Fruit fly (Drosophila melanogaster) whole organism, embryonic: Measurements from ENCODE around the gene CG7974.

Experiments used
- Awh ChIP-seq: fragments of 200-800 bp; sonication (Bioruptor generic); IDR thresholded peaks from 2 replicates; pipeline ENCODE4, ENCODE4 v1.3.6; 2022; ENCODE audit warnings: missing biosample characterization, missing genetic modification characterization
- CG10274 ChIP-seq: fragments of 200-800 bp; sonication (Bioruptor generic); optimal IDR thresholded peaks from 3 replicates; lab custom pipeline; 2017; ENCODE audit warnings: missing biosample characterization, mild to moderate bottlenecking, missing genetic modification characterization
- CG11085 ChIP-seq: fragments of 200-800 bp; sonication (Bioruptor generic); IDR thresholded peaks from 2 replicates; pipeline ENCODE4 v1.3.6; 2022; ENCODE audit warnings: missing biosample characterization, missing genetic modification characterization
- CG11093 ChIP-seq: fragments of 200-800 bp; sonication (Bioruptor generic); IDR thresholded peaks from 3 replicates; pipeline ENCODE4 v1.3.6; 2022; ENCODE audit warnings: missing biosample characterization, missing genetic modification characterization
- CG11723 ChIP-seq: fragments of 200-800 bp; sonication (Bioruptor generic); optimal IDR thresholded peaks from 2 replicates; lab custom pipeline; 2017; ENCODE audit warnings: missing biosample characterization, mild to moderate bottlenecking, missing genetic modification characterization
- CG12155 ChIP-seq: fragments of 200-800 bp; sonication (Bioruptor generic); optimal IDR thresholded peaks from 3 replicates; lab custom pipeline; 2016; ENCODE audit warnings: missing biosample characterization, missing genetic modification characterization
- CG15073 ChIP-seq: fragments of 200-800 bp; sonication (Bioruptor generic); optimal IDR thresholded peaks from 2 replicates; lab custom pipeline; 2016; ENCODE audit warnings: missing biosample characterization, missing genetic modification characterization
- CG1603 ChIP-seq: fragments of 200-800 bp; sonication (Bioruptor generic); optimal IDR thresholded peaks from 2 replicates; lab custom pipeline; 2019; ENCODE audit warnings: missing biosample characterization, mild to moderate bottlenecking, missing genetic modification characterization, moderate library complexity
- CG16813 ChIP-seq: fragments of 200-800 bp; sonication (Bioruptor generic); IDR thresholded peaks from 3 replicates; pipeline ENCODE4 v1.3.6; 2022; ENCODE audit warnings: missing biosample characterization, missing genetic modification characterization; ENCODE audit not compliant: partially characterized antibody
- CG16815 ChIP-seq: fragments of 200-800 bp; sonication (Bioruptor generic); optimal IDR thresholded peaks from 3 replicates; lab custom pipeline; 2017; ENCODE audit warnings: missing biosample characterization, mild to moderate bottlenecking, missing genetic modification characterization
- CG17361 ChIP-seq: fragments of 200-800 bp; sonication (Bioruptor generic); IDR thresholded peaks from 3 replicates; pipeline ENCODE4 v1.3.6; 2022; ENCODE audit warnings: missing biosample characterization, missing genetic modification characterization
- CG17912 ChIP-seq: fragments of 200-800 bp; sonication (Bioruptor generic); optimal IDR thresholded peaks from 2 replicates; lab custom pipeline; 2018; ENCODE audit warnings: missing biosample characterization, mild to moderate bottlenecking, missing genetic modification characterization
- CG18262 ChIP-seq: fragments of 200-800 bp; optimal IDR thresholded peaks from 3 replicates; lab custom pipeline; 2019; ENCODE audit warnings: missing biosample characterization, mild to moderate bottlenecking, missing genetic modification characterization, moderate library complexity
- CG2889 ChIP-seq: fragments of 200-800 bp; sonication (Bioruptor generic); IDR thresholded peaks from 3 replicates; pipeline ENCODE4 v1.3.6; 2022; ENCODE audit warnings: missing biosample characterization, missing genetic modification characterization
- CG31388 ChIP-seq: fragments of 200-800 bp; sonication (Bioruptor generic); optimal IDR thresholded peaks from 2 replicates; lab custom pipeline; 2016; ENCODE audit warnings: missing biosample characterization, missing genetic modification characterization
- CG3163 ChIP-seq: fragments of 200-800 bp; sonication (Bioruptor generic); optimal IDR thresholded peaks from 3 replicates; lab custom pipeline; 2016; ENCODE audit warnings: missing biosample characterization, missing genetic modification characterization
- CG32767 ChIP-seq: fragments of 200-800 bp; sonication (Bioruptor generic); IDR thresholded peaks from 2 replicates; pipeline ENCODE4 v1.3.6; 2022; ENCODE audit warnings: missing biosample characterization, missing genetic modification characterization
- CG34224 ChIP-seq: fragments of 200-800 bp; sonication (Bioruptor generic); IDR thresholded peaks from 3 replicates; pipeline ENCODE4 v1.3.6; 2022; ENCODE audit warnings: missing biosample characterization, missing genetic modification characterization; ENCODE audit not compliant: partially characterized antibody
- CG4360 ChIP-seq: fragments of 200-800 bp; sonication (Bioruptor generic); IDR thresholded peaks from 2 replicates; pipeline ENCODE4 v1.3.6; 2022; ENCODE audit warnings: missing biosample characterization, missing genetic modification characterization
- CG5180 ChIP-seq: fragments of 200-800 bp; sonication (Bioruptor generic); optimal IDR thresholded peaks from 3 replicates; lab custom pipeline; 2017; ENCODE audit warnings: missing biosample characterization, missing genetic modification characterization, mild to moderate bottlenecking, moderate library complexity, missing genetic modification reagents
- CG7745 ChIP-seq: fragments of 200-800 bp; sonication (Bioruptor generic); optimal IDR thresholded peaks from 2 replicates; lab custom pipeline; 2018; ENCODE audit warnings: missing biosample characterization, mild to moderate bottlenecking, missing genetic modification characterization, moderate library complexity
- CG8944 ChIP-seq: fragments of 200-800 bp; sonication (Bioruptor generic); optimal IDR thresholded peaks from 3 replicates; lab custom pipeline; 2016; ENCODE audit warnings: missing biosample characterization, missing genetic modification characterization
- CHES-1-like ChIP-seq: fragments of 200-800 bp; sonication (Bioruptor generic); optimal IDR thresholded peaks from 2 replicates; lab custom pipeline; 2016; ENCODE audit warnings: missing biosample characterization, missing genetic modification characterization
- Doc3 ChIP-seq: fragments of 200-800 bp; sonication (Bioruptor generic); IDR thresholded peaks from 3 replicates; pipeline ENCODE4 v1.3.6; 2022; ENCODE audit warnings: missing biosample characterization, missing genetic modification characterization; ENCODE audit not compliant: partially characterized antibody
- ERR ChIP-seq: fragments of 200-800 bp; sonication (Bioruptor generic); optimal IDR thresholded peaks from 2 replicates; lab custom pipeline; 2016; ENCODE audit warnings: missing biosample characterization, missing genetic modification characterization
- Ets65A ChIP-seq: fragments of 200-800 bp; sonication (Bioruptor generic); peaks from one replicate; lab custom pipeline; 2016; ENCODE audit warnings: missing biosample characterization, missing genetic modification characterization
- Hr78 ChIP-seq, 2 experiments: fragments of 200-800 bp in 1 of 2; fragments of >200 bp in 1 of 2; sonication (Bioruptor generic) in 1 of 2; optimal IDR thresholded peaks; 2 replicates each; lab custom pipeline; 2017 to 2019; ENCODE audit warnings: missing biosample characterization in 2 of 2, missing genetic modification characterization in 2 of 2, mild to moderate bottlenecking in 1 of 2, moderate library complexity in 1 of 2
- Jarid2 ChIP-seq: fragments of 200-800 bp; sonication (Bioruptor generic); optimal IDR thresholded peaks from 3 replicates; lab custom pipeline; 2017; ENCODE audit warnings: mild to moderate bottlenecking, missing biosample characterization, missing genetic modification reagents, missing genetic modification characterization
- Kr ChIP-seq: fragments of 200-800 bp; sonication (Bioruptor generic); optimal IDR thresholded peaks from 2 replicates; lab custom pipeline; 2017; ENCODE audit warnings: missing biosample characterization, mild to moderate bottlenecking, missing genetic modification characterization
- MBD-R2 ChIP-seq: fragments of 200-800 bp; sonication (Bioruptor generic); IDR thresholded peaks from 2 replicates; pipeline ENCODE4 v1.3.6; 2022; ENCODE audit warnings: missing biosample characterization, missing genetic modification characterization
- Oaz ChIP-seq: fragments of 200-800 bp; sonication (Bioruptor generic); IDR thresholded peaks from 2 replicates; pipeline ENCODE4 v1.3.6; 2022; ENCODE audit warnings: missing biosample characterization, missing genetic modification characterization
- Scr ChIP-seq: fragments of 200-800 bp; sonication (Bioruptor generic); IDR thresholded peaks from 2 replicates; pipeline ENCODE4 v1.3.6; 2022; ENCODE audit warnings: missing biosample characterization, missing genetic modification characterization; ENCODE audit not compliant: partially characterized antibody
- Trl ChIP-seq, 3 experiments: fragments of >200 bp in 2 of 3; fragments of 200-800 bp in 1 of 3; sonication (Bioruptor generic) in 1 of 3; optimal IDR thresholded peaks; 2 replicates in 1 of 3; 3 replicates in 2 of 3; lab custom pipeline; 2016 to 2017; ENCODE audit warnings: missing biosample characterization in 1 of 3, missing genetic modification characterization in 1 of 3
- crol ChIP-seq: fragments of 200-800 bp; sonication (Bioruptor generic); IDR thresholded peaks from 2 replicates; pipeline ENCODE4 v1.3.6; 2022; ENCODE audit warnings: missing biosample characterization, missing genetic modification characterization
- crp ChIP-seq, 2 experiments: fragments of 200-800 bp; sonication (Bioruptor generic); optimal IDR thresholded peaks; 2 replicates in 1 of 2; 3 replicates in 1 of 2; lab custom pipeline; 2017; ENCODE audit warnings: missing biosample characterization in 2 of 2, missing genetic modification characterization in 2 of 2, mild to moderate bottlenecking in 1 of 2, moderate library complexity in 1 of 2
- dimm ChIP-seq: fragments of 200-800 bp; sonication (Bioruptor generic); IDR thresholded peaks from 2 replicates; pipeline ENCODE4 v1.3.6; 2022; ENCODE audit warnings: missing biosample characterization, missing genetic modification characterization
- emc ChIP-seq: fragments of 200-800 bp; sonication (Bioruptor generic); optimal IDR thresholded peaks from 2 replicates; lab custom pipeline; 2016; ENCODE audit warnings: missing biosample characterization, missing genetic modification characterization
- fd3F ChIP-seq: fragments of 200-800 bp; sonication (Bioruptor generic); optimal IDR thresholded peaks from 2 replicates; lab custom pipeline; 2018; ENCODE audit warnings: missing biosample characterization, mild to moderate bottlenecking, missing genetic modification characterization, moderate library complexity
- fru ChIP-seq: fragments of >200 bp; optimal IDR thresholded peaks from 2 replicates; lab custom pipeline; 2017
- gcm ChIP-seq: fragments of 200-800 bp; sonication (Bioruptor generic); optimal IDR thresholded peaks from 2 replicates; lab custom pipeline; 2019; ENCODE audit warnings: missing biosample characterization, mild to moderate bottlenecking, missing genetic modification characterization, moderate library complexity
- jigr1 ChIP-seq: fragments of 200-800 bp; sonication (Bioruptor generic); IDR thresholded peaks from 3 replicates; pipeline ENCODE4 v1.3.6; 2022; ENCODE audit warnings: missing biosample characterization, missing genetic modification characterization
- mirr ChIP-seq: fragments of 200-800 bp; sonication (Bioruptor generic); optimal IDR thresholded peaks from 3 replicates; lab custom pipeline; 2018; ENCODE audit warnings: missing biosample characterization, mild to moderate bottlenecking, missing genetic modification characterization
- onecut ChIP-seq: fragments of 200-800 bp; sonication (Bioruptor generic); IDR thresholded peaks from 2 replicates; pipeline ENCODE4 v1.3.6; 2022; ENCODE audit warnings: missing biosample characterization, missing genetic modification characterization
- pita ChIP-seq: fragments of 200-800 bp; sonication (Bioruptor generic); optimal IDR thresholded peaks from 2 replicates; lab custom pipeline; 2017; ENCODE audit warnings: missing biosample characterization, mild to moderate bottlenecking, missing genetic modification characterization
- row ChIP-seq: fragments of 200-800 bp; sonication (Bioruptor generic); IDR thresholded peaks from 3 replicates; pipeline ENCODE4 v1.3.6; 2022; ENCODE audit warnings: missing biosample characterization, missing genetic modification characterization
- salm ChIP-seq: fragments of 200-800 bp; sonication (Bioruptor generic); optimal IDR thresholded peaks from 2 replicates; lab custom pipeline; 2018; ENCODE audit warnings: missing biosample characterization, mild to moderate bottlenecking, missing genetic modification characterization
- shn ChIP-seq: fragments of 200-800 bp; sonication (Bioruptor generic); optimal IDR thresholded peaks from 3 replicates; lab custom pipeline; 2016; ENCODE audit warnings: missing biosample characterization, missing genetic modification characterization
- sna ChIP-seq: fragments of 200-800 bp; sonication (Bioruptor generic); IDR thresholded peaks from 2 replicates; pipeline ENCODE4 v1.3.6; 2022; ENCODE audit warnings: missing biosample characterization, missing genetic modification characterization; ENCODE audit not compliant: partially characterized antibody
- tin ChIP-seq: fragments of 200-800 bp; sonication (Bioruptor generic); optimal IDR thresholded peaks from 3 replicates; lab custom pipeline; 2016; ENCODE audit warnings: missing biosample characterization, missing genetic modification characterization
- zf30C ChIP-seq: fragments of 200-800 bp; sonication (Bioruptor generic); optimal IDR thresholded peaks from 3 replicates; lab custom pipeline; 2018; ENCODE audit warnings: missing biosample characterization, mild to moderate bottlenecking, missing genetic modification characterization

Gene CG7974

DNA sequence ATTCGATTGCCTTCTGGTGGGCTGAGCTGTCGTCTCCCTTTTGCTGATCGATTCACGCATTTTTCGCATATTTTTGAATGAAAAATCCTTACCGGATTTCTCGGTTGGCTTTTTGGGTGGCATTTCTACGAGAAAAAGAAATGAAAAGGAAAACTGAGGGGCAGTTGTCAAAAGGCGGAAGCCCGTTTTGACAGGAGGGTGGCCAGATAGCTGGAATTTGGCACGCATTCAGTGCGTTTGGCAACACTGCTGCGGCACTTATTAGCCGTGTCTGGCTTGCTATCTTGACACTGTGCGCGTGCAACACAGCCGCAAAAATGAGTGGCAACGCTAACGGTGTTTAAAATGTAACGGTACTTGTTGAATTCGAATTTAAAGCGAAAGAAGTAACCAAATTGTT, 3.6 kb downstream of the CG7974 start, which contains the start of gene RpL23A (continued):
- TF ChIP-seq CG16815 (GFP tag; lab: Kevin White, UChicago) (peak; percentile 88), Doc3 (GFP tag; lab: Robert Waterston, UW) (no peak), CG1603 (tag; lab: Kevin White, UChicago) (peak; percentile 100), CG4360 (GFP tag; lab: Robert Waterston, UW) (peak; percentile 48), CG5180 (GFP tag; lab: Kevin White, UChicago) (peak; percentile 76), dimm (peak; percentile 82), CG17361 (GFP tag; lab: Robert Waterston, UW) (peak; percentile 89), CG15073 (peak; percentile 22), mirr (GFP tag; lab: Kevin White, UChicago) (peak; percentile 98), Hr78 (GFP tag; optimal IDR thresholded peaks at IDR 0.05; lab: Kevin White, UChicago) (no peak), CG11093 (GFP tag; lab: Robert Waterston, UW) (peak; percentile 81), crp (GFP tag; optimal IDR thresholded peaks at IDR 0.05; lab: Kevin White, UChicago) (peak in 1 of 2 experiments; percentile 73), CG12155 (GFP tag; lab: Kevin White, UChicago) (peak; percentile 91), zf30C (peak; percentile 59), CG11723 (GFP tag; lab: Kevin White, UChicago) (peak; percentile 94), Ets65A (GFP tag; lab: Kevin White, UChicago) (peak; percentile 100), CG18262 (tag; lab: Kevin White, UChicago) (peak; percentile 82), fru (no peak), Kr (GFP tag; lab: Kevin White, UChicago) (peak; percentile 55), MBD-R2 (peak; percentile 87), shn (GFP tag; lab: Kevin White, UChicago) (peak; percentile 98), salm (tag; lab: Kevin White, UChicago) (peak; percentile 86), CG2889 (peak; percentile 85), onecut (GFP tag; lab: Robert Waterston, UW) (peak; percentile 93), Jarid2 (GFP tag; lab: Kevin White, UChicago) (peak; percentile 85), Trl (optimal IDR thresholded peaks at IDR 0.05; lab: Kevin White, UChicago) (peak in 1 of 2 experiments; percentile 18), Trl (GFP tag; optimal IDR thresholded peaks at IDR 0.05; lab: Kevin White, UChicago) (peak; percentile 99), CG3163 (GFP tag; lab: Kevin White, UChicago) (peak; percentile 90), tin (GFP tag; lab: Kevin White, UChicago) (peak; percentile 93), crol (GFP tag; lab: Robert Waterston, UW) (peak; percentile 58), CG32767 (GFP tag; lab: Robert Waterston, UW) (peak; percentile 66), CG7745 (tag; lab: Kevin White, UChicago) (peak; percentile 70), ERR (GFP tag; lab: Kevin White, UChicago) (peak; percentile 95), CG8944 (GFP tag; lab: Kevin White, UChicago) (peak; percentile 96), CHES-1-like (peak; percentile 98), fd3F (peak; percentile 87), pita (GFP tag; lab: Kevin White, UChicago) (no peak), CG31388 (GFP tag; lab: Kevin White, UChicago) (peak; percentile 83), CG11085 (GFP tag; lab: Robert Waterston, UW) (peak; percentile 96), Oaz (GFP tag; lab: Robert Waterston, UW) (peak; percentile 87), CG34224 (GFP tag; lab: Robert Waterston, UW) (no peak), emc (GFP tag; lab: Kevin White, UChicago) (peak; percentile 97), Scr (peak; percentile 43; the same call in 1 of the 2 replicates), gcm (GFP tag; lab: Kevin White, UChicago) (peak; percentile 79), sna (GFP tag; lab: Robert Waterston, UW) (peak; percentile 49; the same call in 1 of the 2 replicates), CG10274 (peak; percentile 89), row (GFP tag; lab: Robert Waterston, UW) (peak; percentile 73), CG17912 (GFP tag; lab: Kevin White, UChicago) (peak; percentile 96), CG16813 (GFP tag; lab: Robert Waterston, UW) (peak; percentile 62), jigr1 (0 out of 3 replicates have a peak, but pooled peaks have one; percentile 24), Awh (GFP tag; lab: Robert Waterston, UW) (peak; percentile 91)
